Worm (Caenorhabditis elegans) whole organism, early embryonic: ENCODE results near the gene nhr-207.

Source experiments
- pes-1 ChIP-seq: fragments of 200-800 bp; sonication (Bioruptor generic); IDR thresholded peaks from 2 replicates; pipeline ENCODE4 v1.3.6; 2022; ENCODE audit warnings: missing genetic modification reagents, missing genetic modification characterization, missing compliant biosample characterization
- scrt-1 ChIP-seq: fragments of 200-800 bp; sonication (Bioruptor generic); IDR thresholded peaks from 2 replicates; pipeline ENCODE4 v1.3.6; 2022; ENCODE audit warnings: missing genetic modification characterization, missing compliant biosample characterization
- tbx-37 ChIP-seq: fragments of 200-800 bp; sonication (Bioruptor generic); conservative IDR thresholded peaks from 2 replicates; pipeline ENCODE4 v1.3.6; 2022; ENCODE audit warnings: missing genetic modification reagents, missing genetic modification characterization, missing compliant biosample characterization

DNA sequence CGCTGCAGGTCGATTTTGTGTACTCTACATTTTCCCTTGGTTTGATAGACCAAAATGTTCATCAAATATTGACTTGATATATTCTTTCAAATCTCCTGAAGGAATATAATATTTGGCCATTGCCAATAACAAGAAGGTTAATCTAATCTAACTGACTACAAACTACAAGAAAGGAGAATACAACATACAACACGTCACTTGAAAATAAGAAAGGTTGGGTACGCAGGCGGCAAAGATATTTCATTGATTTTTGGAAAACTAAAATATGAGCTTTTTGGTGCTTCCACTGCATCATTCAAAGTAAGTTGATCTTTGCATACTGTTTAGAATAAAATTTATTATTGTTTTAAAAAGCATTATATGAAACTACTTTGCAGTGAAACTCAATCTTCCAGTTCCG, 2.2 kb downstream of the nhr-207 start, which contains the start of gene nhr-209:
- no peak for TF ChIP-seq pes-1 (GFP tag; lab: Robert Waterston, UW)
- TF ChIP-seq scrt-1 (GFP tag; lab: Robert Waterston, UW): no peak
- TF ChIP-seq tbx-37: no peak
